Worm (Caenorhabditis elegans) whole organism, mixed stage, embryonic: ENCODE results near the gene phy-3.

ENCODE experiments used
- M03D4.4 ChIP-seq: sonication (generic microtip); optimal IDR thresholded peaks from 2 replicates; lab custom pipeline; 2017; ENCODE audit warnings: mild to moderate bottlenecking, missing genetic modification characterization, missing compliant biosample characterization
- bed-3 ChIP-seq: fragments of 200-800 bp; sonication (Bioruptor generic); optimal IDR thresholded peaks from 3 replicates; lab custom pipeline; 2018; ENCODE audit warnings: mild to moderate bottlenecking, missing genetic modification characterization, moderate library complexity, missing compliant biosample characterization
- blmp-1 ChIP-seq: fragments of 150-350 bp; optimal IDR thresholded peaks from 2 replicates; lab custom pipeline; 2014; ENCODE audit warnings: missing biosample characterization, missing genetic modification characterization
- ceh-39 ChIP-seq: fragments of 150-350 bp; optimal IDR thresholded peaks from 2 replicates; lab custom pipeline; 2014; ENCODE audit warnings: missing biosample characterization, missing genetic modification characterization
- ceh-83 ChIP-seq: fragments of 200-800 bp; sonication (Bioruptor generic); optimal IDR thresholded peaks from 2 replicates; lab custom pipeline; 2018; ENCODE audit warnings: mild to moderate bottlenecking, missing genetic modification characterization, missing compliant biosample characterization
- ces-1 ChIP-seq: fragments of 150-350 bp; optimal IDR thresholded peaks from 2 replicates; lab custom pipeline; 2014; ENCODE audit warnings: missing biosample characterization, missing genetic modification reagents, missing genetic modification characterization
- cnd-1 ChIP-seq: fragments of 200-800 bp; sonication (Bioruptor generic); optimal IDR thresholded peaks from 2 replicates; lab custom pipeline; 2018; ENCODE audit warnings: mild to moderate bottlenecking, missing genetic modification characterization, missing compliant biosample characterization
- drap-1 ChIP-seq: fragments of 200-800 bp; sonication (Bioruptor generic); optimal IDR thresholded peaks from 3 replicates; lab custom pipeline; 2018; ENCODE audit warnings: mild to moderate bottlenecking, missing genetic modification characterization, missing compliant biosample characterization
- elt-1 ChIP-seq: sonication (generic microtip); optimal IDR thresholded peaks from 2 replicates; lab custom pipeline; 2017; ENCODE audit warnings: missing genetic modification characterization, mild to moderate bottlenecking, missing compliant biosample characterization, antibody characterized with exemption, moderate library complexity, borderline replicate concordance; ENCODE audit not compliant: insufficient read depth
- elt-3 ChIP-seq: fragments of 150-350 bp; optimal IDR thresholded peaks from 2 replicates; lab custom pipeline; 2014; ENCODE audit warnings: missing biosample characterization, missing genetic modification characterization
- flh-1 ChIP-seq: fragments of 200-800 bp; sonication (Bioruptor generic); optimal IDR thresholded peaks from 2 replicates; lab custom pipeline; 2018; ENCODE audit warnings: mild to moderate bottlenecking, missing genetic modification characterization, moderate library complexity, missing compliant biosample characterization
- ham-2 ChIP-seq: fragments of 200-800 bp; sonication (Bioruptor generic); optimal IDR thresholded peaks from 2 replicates; lab custom pipeline; 2018; ENCODE audit warnings: mild to moderate bottlenecking, missing genetic modification characterization, missing compliant biosample characterization
- hlh-1 ChIP-seq: fragments of 150-350 bp; optimal IDR thresholded peaks from 2 replicates; lab custom pipeline; 2014; ENCODE audit warnings: missing biosample characterization, missing genetic modification reagents, missing genetic modification characterization
- lin-13 ChIP-seq: fragments of 150-350 bp; optimal IDR thresholded peaks from 2 replicates; lab custom pipeline; 2014; ENCODE audit warnings: missing biosample characterization, missing genetic modification characterization
- lin-32 ChIP-seq: fragments of 200-800 bp; sonication (Bioruptor generic); optimal IDR thresholded peaks from 2 replicates; lab custom pipeline; 2018; ENCODE audit warnings: mild to moderate bottlenecking, missing genetic modification characterization, missing compliant biosample characterization
- lsy-2 ChIP-seq: fragments of 150-350 bp; optimal IDR thresholded peaks from 2 replicates; lab custom pipeline; 2014; ENCODE audit warnings: missing biosample characterization, missing genetic modification characterization
- mab-5 ChIP-seq: fragments of 150-350 bp; optimal IDR thresholded peaks from 2 replicates; lab custom pipeline; 2014; ENCODE audit warnings: missing biosample characterization, missing genetic modification characterization
- mep-1 ChIP-seq: fragments of 150-350 bp; optimal IDR thresholded peaks from 2 replicates; lab custom pipeline; 2017; ENCODE audit warnings: missing biosample characterization, missing genetic modification reagents, missing genetic modification characterization, inconsistent platforms
- mls-2 ChIP-seq: sonication (generic microtip); optimal IDR thresholded peaks from 2 replicates; lab custom pipeline; 2016; ENCODE audit warnings: mild to moderate bottlenecking, missing genetic modification characterization, moderate library complexity, missing compliant biosample characterization
- nhr-12 ChIP-seq: fragments of 150-350 bp; optimal IDR thresholded peaks from 2 replicates; lab custom pipeline; 2014; ENCODE audit warnings: missing biosample characterization, missing genetic modification characterization
- nhr-2 ChIP-seq: fragments of 150-350 bp; optimal IDR thresholded peaks from 2 replicates; lab custom pipeline; 2014; ENCODE audit warnings: missing biosample characterization, missing genetic modification characterization
- nhr-237 ChIP-seq: fragments of 150-350 bp; optimal IDR thresholded peaks from 2 replicates; lab custom pipeline; 2014; ENCODE audit warnings: missing biosample characterization, missing genetic modification characterization
- nhr-28 ChIP-seq: fragments of 150-350 bp; optimal IDR thresholded peaks from 2 replicates; lab custom pipeline; 2014; ENCODE audit warnings: missing biosample characterization, missing genetic modification characterization
- nhr-76 ChIP-seq: sonication (generic microtip); optimal IDR thresholded peaks from 2 replicates; lab custom pipeline; 2017; ENCODE audit warnings: missing biosample characterization, missing genetic modification characterization
- snpc-4 ChIP-seq: fragments of 150-350 bp; optimal IDR thresholded peaks from 2 replicates; lab custom pipeline; 2014; ENCODE audit warnings: missing biosample characterization, missing genetic modification characterization
- sptf-1 ChIP-seq: sonication (generic microtip); optimal IDR thresholded peaks from 2 replicates; lab custom pipeline; 2017; ENCODE audit warnings: mild to moderate bottlenecking, missing genetic modification characterization, moderate library complexity, missing compliant biosample characterization
- tbx-8 ChIP-seq: fragments of 200-800 bp; sonication (Bioruptor generic); optimal IDR thresholded peaks from 2 replicates; lab custom pipeline; 2018; ENCODE audit warnings: mild to moderate bottlenecking, missing genetic modification characterization, moderate library complexity, missing compliant biosample characterization
- unc-120 ChIP-seq: sonication (generic microtip); optimal IDR thresholded peaks from 2 replicates; lab custom pipeline; 2017; ENCODE audit warnings: missing genetic modification characterization, missing compliant biosample characterization; ENCODE audit not compliant: poor library complexity, severe bottlenecking
- unc-39 ChIP-seq: fragments of 150-350 bp; optimal IDR thresholded peaks from 2 replicates; lab custom pipeline; 2014; ENCODE audit warnings: missing biosample characterization, missing genetic modification characterization
- unc-62 ChIP-seq: fragments of 150-350 bp; optimal IDR thresholded peaks from 2 replicates; lab custom pipeline; 2014; ENCODE audit warnings: missing biosample characterization, missing genetic modification reagents, missing genetic modification characterization
- zip-8 ChIP-seq: fragments of 150-350 bp; optimal IDR thresholded peaks from 2 replicates; lab custom pipeline; 2014; ENCODE audit warnings: missing biosample characterization, missing genetic modification characterization
- ztf-11 ChIP-seq: fragments of 150-350 bp; optimal IDR thresholded peaks from 2 replicates; lab custom pipeline; 2014; ENCODE audit warnings: missing biosample characterization, missing genetic modification characterization

Gene phy-3

DNA sequence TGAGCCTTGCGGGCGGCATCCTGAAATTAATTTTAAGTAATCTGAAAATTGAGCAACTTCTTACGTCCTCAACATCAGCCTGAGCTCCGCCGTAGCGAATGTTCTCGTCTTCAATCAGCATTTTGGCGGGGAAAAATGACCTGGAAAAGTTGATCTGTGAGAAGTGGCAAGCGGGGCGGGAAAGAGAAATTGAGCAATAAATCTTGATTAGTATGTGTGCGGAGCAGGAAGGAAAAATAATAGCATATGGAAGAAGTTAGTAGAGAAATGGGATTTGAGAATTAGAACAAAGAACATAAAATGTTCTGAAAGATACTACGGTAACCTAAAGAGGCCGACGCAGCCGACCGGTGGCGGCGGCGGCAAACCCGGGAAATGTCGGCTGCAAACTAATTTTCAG, 2.0 kb downstream of the phy-3 start, which contains the start of gene tni-3:
tni-3 (minus strand) TSS at position 140 of the 400 bp plus-strand sequence.
- no peak for TF ChIP-seq nhr-237 (tag; lab: Kevin White, UChicago)
- TF ChIP-seq M03D4.4 = no peak
- no peak for TF ChIP-seq elt-1 (tag; lab: Kevin White, UChicago)
- no peak for TF ChIP-seq cnd-1 (tag; lab: Kevin White, UChicago)
- no peak for TF ChIP-seq mab-5 (tag; lab: Kevin White, UChicago)
- no peak for TF ChIP-seq unc-39 (tag; lab: Kevin White, UChicago)
- no peak for TF ChIP-seq mep-1 (tag; lab: Kevin White, UChicago)
- TF ChIP-seq lsy-2 (tag; lab: Kevin White, UChicago) = no peak
- TF ChIP-seq unc-62 (GFP tag; lab: Kevin White, UChicago) = no peak
- TF ChIP-seq flh-1 (GFP tag; lab: Kevin White, UChicago) = no peak
- no peak for TF ChIP-seq tbx-8 (GFP tag; lab: Kevin White, UChicago)
- no peak for TF ChIP-seq nhr-28
- TF ChIP-seq hlh-1 = no peak
- no peak for TF ChIP-seq ceh-39
- TF ChIP-seq sptf-1 = no peak
- no peak for TF ChIP-seq snpc-4 (tag; lab: Kevin White, UChicago)
- no peak for TF ChIP-seq blmp-1 (tag; lab: Kevin White, UChicago)

DNA sequence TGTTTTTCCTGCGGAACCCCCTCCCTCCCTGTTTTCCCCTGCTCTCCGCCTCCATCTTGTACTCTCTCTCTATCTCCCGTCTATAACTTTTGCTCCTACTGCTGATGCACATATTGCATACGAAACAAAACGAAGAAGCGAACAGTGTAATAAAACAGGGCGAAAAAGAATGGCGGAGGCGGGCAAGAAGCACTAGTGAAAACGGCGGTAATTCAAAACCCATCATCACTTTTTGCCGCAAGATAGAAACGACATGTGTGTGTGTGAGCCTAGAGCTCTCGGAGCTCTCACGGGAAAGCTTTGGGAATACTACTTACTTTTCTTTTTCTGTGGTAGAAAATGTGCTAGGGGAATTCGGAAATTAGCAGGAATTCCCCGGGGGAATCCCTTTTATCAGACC, 3.1 kb downstream of the phy-3 start:
- TF ChIP-seq tbx-8 (GFP tag; lab: Kevin White, UChicago) (no peak), unc-62 (GFP tag; lab: Kevin White, UChicago) (no peak), elt-3 (tag; lab: Kevin White, UChicago) (no peak), lin-32 (GFP tag; lab: Kevin White, UChicago) (no peak), hlh-1 (no peak), flh-1 (GFP tag; lab: Kevin White, UChicago) (no peak), M03D4.4 (no peak), ces-1 (GFP tag; lab: Kevin White, UChicago) (no peak), ceh-39 (no peak), ceh-83 (GFP tag; lab: Kevin White, UChicago) (no peak), sptf-1 (no peak), nhr-237 (tag; lab: Kevin White, UChicago) (no peak), elt-1 (tag; lab: Kevin White, UChicago) (no peak), bed-3 (GFP tag; lab: Kevin White, UChicago) (no peak), mab-5 (tag; lab: Kevin White, UChicago) (no peak), nhr-2 (tag; lab: Kevin White, UChicago) (no peak), mep-1 (tag; lab: Kevin White, UChicago) (no peak)

DNA sequence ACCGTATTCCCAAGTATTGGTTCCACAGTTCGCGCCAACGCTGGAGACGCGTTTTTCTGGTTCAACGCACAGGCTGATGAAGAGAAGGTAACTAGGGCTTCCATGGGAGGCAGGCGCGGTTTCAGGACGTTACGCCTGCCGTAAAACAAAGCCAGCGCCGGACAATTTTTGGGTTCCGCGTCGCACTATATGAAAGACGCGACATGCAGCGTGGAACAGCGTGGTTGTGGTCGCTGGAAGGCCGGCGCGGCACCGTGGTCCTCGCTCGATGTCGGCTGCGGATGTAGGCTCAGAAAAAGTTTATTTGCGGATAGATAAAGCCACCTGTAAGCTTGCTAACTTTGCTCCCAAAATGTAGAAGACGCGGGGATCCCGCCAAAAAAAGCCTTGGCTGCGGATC, 5.5 kb downstream of the phy-3 start:
- TF ChIP-seq sptf-1 (no peak), elt-3 (tag; lab: Kevin White, UChicago) (no peak), unc-120 (tag; lab: Kevin White, UChicago) (no peak), M03D4.4 (no peak), mep-1 (tag; lab: Kevin White, UChicago) (no peak), lin-32 (GFP tag; lab: Kevin White, UChicago) (no peak), hlh-1 (no peak)

DNA sequence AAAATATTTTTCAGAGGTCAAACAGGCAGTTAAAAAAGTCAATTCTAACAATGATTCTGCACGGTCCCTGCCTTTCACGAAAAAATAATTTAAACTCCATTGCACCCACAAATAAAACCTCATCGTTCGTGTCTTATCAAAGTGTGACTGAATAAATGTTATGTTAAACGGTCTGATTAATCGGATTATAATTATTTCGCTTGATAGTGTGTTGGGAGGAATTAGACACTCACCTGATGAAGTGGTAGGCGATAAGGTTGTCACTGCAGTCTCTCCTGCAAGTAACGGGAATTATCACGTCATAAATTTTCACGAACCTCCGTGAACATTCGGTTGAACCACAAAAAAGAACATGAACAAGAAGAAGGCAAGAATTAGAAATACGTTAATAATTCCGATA, 7.3 kb downstream of the phy-3 start:
- no peak for TF ChIP-seq nhr-28
- TF ChIP-seq mls-2 = no peak
- TF ChIP-seq hlh-1 = no peak
- no peak for TF ChIP-seq unc-62 (GFP tag; lab: Kevin White, UChicago)
- no peak for TF ChIP-seq zip-8
- no peak for TF ChIP-seq ztf-11 (tag; lab: Kevin White, UChicago)
- TF ChIP-seq ceh-39 = no peak
- no peak for TF ChIP-seq nhr-2 (tag; lab: Kevin White, UChicago)
- TF ChIP-seq nhr-12 (tag; lab: Kevin White, UChicago) = no peak
- no peak for TF ChIP-seq lsy-2 (tag; lab: Kevin White, UChicago)
- no peak for TF ChIP-seq flh-1 (GFP tag; lab: Kevin White, UChicago)
- no peak for TF ChIP-seq snpc-4 (tag; lab: Kevin White, UChicago)
- TF ChIP-seq nhr-76 (tag; lab: Kevin White, UChicago) = no peak
- TF ChIP-seq unc-120 (tag; lab: Kevin White, UChicago) = no peak
- no peak for TF ChIP-seq blmp-1 (tag; lab: Kevin White, UChicago)

DNA sequence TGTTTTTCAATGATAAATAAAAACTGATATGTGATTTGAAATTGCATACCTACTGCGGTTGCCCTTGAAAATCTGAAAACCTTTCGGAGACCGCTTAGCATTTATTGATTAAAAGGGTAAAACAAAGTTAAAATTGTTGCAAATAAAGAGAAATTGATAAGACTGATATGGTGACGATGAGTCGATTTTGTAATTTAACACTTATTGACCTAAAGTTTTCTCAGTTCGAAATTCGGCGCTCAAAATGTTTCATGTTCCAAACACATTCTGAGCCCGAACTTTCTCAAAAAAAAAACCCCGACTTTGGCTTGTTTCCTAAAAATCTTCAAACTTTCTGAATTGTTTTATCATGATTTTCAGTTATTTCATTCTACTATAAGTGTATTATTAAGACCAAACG, 8.0 kb downstream of the phy-3 start, which contains the start of gene clec-40:
clec-40 (minus strand) TSS at position 101 of the 400 bp plus-strand sequence.
- no peak for TF ChIP-seq mep-1 (tag; lab: Kevin White, UChicago)
- TF ChIP-seq drap-1 (GFP tag; lab: Kevin White, UChicago) = no peak
- no peak for TF ChIP-seq lin-13
- TF ChIP-seq nhr-28 = no peak
- no peak for TF ChIP-seq hlh-1
- TF ChIP-seq sptf-1 = no peak
- no peak for TF ChIP-seq zip-8
- no peak for TF ChIP-seq flh-1 (GFP tag; lab: Kevin White, UChicago)
- TF ChIP-seq ham-2 (GFP tag; lab: Kevin White, UChicago) = no peak
- no peak for TF ChIP-seq unc-120 (tag; lab: Kevin White, UChicago)
- TF ChIP-seq blmp-1 (tag; lab: Kevin White, UChicago) = no peak
- TF ChIP-seq mls-2 = no peak
- TF ChIP-seq snpc-4 (tag; lab: Kevin White, UChicago) = no peak
- TF ChIP-seq unc-62 (GFP tag; lab: Kevin White, UChicago) = no peak
